Worm (Caenorhabditis elegans): ENCODE measurements around the gene tbc-1.
A peak's percentile ranks its signal among the peaks of the same experiment; 100 is the strongest.

Gene tbc-1

ce11 chrX:14938188-14938587 lies 32.4 kb upstream of the tbc-1 start:
- TF ChIP-seq blmp-1 (tag; optimal IDR thresholded peaks at IDR 0.05; ENCODE audit: insufficient read depth) (no peak), ZK546.5 (tag; optimal IDR thresholded peaks at IDR 0.05) (no peak), snpc-4 (tag; optimal IDR thresholded peaks at IDR 0.05) (peak; percentile 87), gmeb-1 (tag; optimal IDR thresholded peaks at IDR 0.05) (no peak), lin-11 (tag; optimal IDR thresholded peaks at IDR 0.05) (no peak), skn-1 (tag; optimal IDR thresholded peaks at IDR 0.05) (no peak), R02D3.7 (tag; optimal IDR thresholded peaks at IDR 0.05) (no peak)

- TF ChIP-seq mbf-1 (tag; optimal IDR thresholded peaks at IDR 0.05) (no peak), elt-1 (tag; optimal IDR thresholded peaks at IDR 0.05) (no peak), crh-2 (tag; optimal IDR thresholded peaks at IDR 0.05) (no peak), ztf-1 (GFP tag; conservative IDR thresholded peaks at IDR 0.05) (no peak), ama-1 (optimal IDR thresholded peaks at IDR 0.05) (no peak), dmd-4 (tag; optimal IDR thresholded peaks at IDR 0.05) (no peak), zag-1 (tag; optimal IDR thresholded peaks at IDR 0.05) (no peak), nhr-237 (tag; optimal IDR thresholded peaks at IDR 0.05) (no peak), gmeb-1 (tag; optimal IDR thresholded peaks at IDR 0.05) (no peak), nhr-12 (tag; optimal IDR thresholded peaks at IDR 0.05) (no peak), ceh-82 (tag; optimal IDR thresholded peaks at IDR 0.05) (no peak)
These were observed 24.4 kb upstream of the tbc-1 start, which contains the start of gene mrp-5 for ce11 chrX:14946217-14946463. mrp-5 (minus strand) TSS chrX:14946317.

ce11 chrX:14946464-14947354 lies 23.8 kb upstream of the tbc-1 start:
- TF ChIP-seq nhr-25 (tag; optimal IDR thresholded peaks at IDR 0.05) (peak; percentile 39), nhr-23 (tag; optimal IDR thresholded peaks at IDR 0.05) (no peak), egl-27 (tag; optimal IDR thresholded peaks at IDR 0.05) (no peak), lin-39 (tag; optimal IDR thresholded peaks at IDR 0.05) (no peak), ceh-16 (tag; optimal IDR thresholded peaks at IDR 0.05) (no peak), unc-55 (GFP tag; optimal IDR thresholded peaks at IDR 0.05) (peak; percentile 36), sem-4 (tag; optimal IDR thresholded peaks at IDR 0.05) (no peak), nhr-77 (tag; optimal IDR thresholded peaks at IDR 0.05) (no peak), ama-1 (optimal IDR thresholded peaks at IDR 0.05) (no peak), lin-11 (tag; optimal IDR thresholded peaks at IDR 0.05) (no peak), nhr-11 (tag; optimal IDR thresholded peaks at IDR 0.05) (no peak), elt-3 (tag; optimal IDR thresholded peaks at IDR 0.05) (no peak), peb-1 (tag; optimal IDR thresholded peaks at IDR 0.05) (no peak), nhr-10 (tag; optimal IDR thresholded peaks at IDR 0.05) (no peak), R02D3.7 (tag; optimal IDR thresholded peaks at IDR 0.05) (no peak), dmd-4 (tag; optimal IDR thresholded peaks at IDR 0.05) (no peak), ztf-11 (tag; optimal IDR thresholded peaks at IDR 0.05) (no peak), fos-1 (tag; optimal IDR thresholded peaks at IDR 0.05) (peak; percentile 83), lsy-2 (tag; optimal IDR thresholded peaks at IDR 0.05) (peak in 1 of 2 experiments; percentile 43), skn-1 (tag; optimal IDR thresholded peaks at IDR 0.05) (peak; percentile 26), nhr-21 (tag; optimal IDR thresholded peaks at IDR 0.05) (peak; percentile 19), zag-1 (tag; optimal IDR thresholded peaks at IDR 0.05) (no peak), ztf-4 (tag; optimal IDR thresholded peaks at IDR 0.05) (no peak), crh-2 (tag; optimal IDR thresholded peaks at IDR 0.05) (peak; percentile 70), nhr-129 (tag; optimal IDR thresholded peaks at IDR 0.05) (peak; percentile 99), C34F6.9 (tag; optimal IDR thresholded peaks at IDR 0.05) (peak; percentile 45), ZK546.5 (tag; optimal IDR thresholded peaks at IDR 0.05) (no peak), mab-5 (tag; optimal IDR thresholded peaks at IDR 0.05) (no peak), mbf-1 (tag; optimal IDR thresholded peaks at IDR 0.05) (no peak), nhr-237 (tag; optimal IDR thresholded peaks at IDR 0.05) (no peak), F13H6.1 (tag; optimal IDR thresholded peaks at IDR 0.05) (peak; percentile 49), nhr-6 (tag; optimal IDR thresholded peaks at IDR 0.05) (no peak), sma-3 (GFP tag; optimal IDR thresholded peaks at IDR 0.05) (peak; percentile 14), lin-13 (GFP tag; optimal IDR thresholded peaks at IDR 0.05) (no peak), aly-2 (tag; optimal IDR thresholded peaks at IDR 0.05) (no peak), gmeb-1 (tag; optimal IDR thresholded peaks at IDR 0.05) (peak; percentile 60), snpc-4 (tag; optimal IDR thresholded peaks at IDR 0.05) (no peak), mdl-1 (tag; optimal IDR thresholded peaks at IDR 0.05) (no peak), sma-9 (GFP tag; optimal IDR thresholded peaks at IDR 0.05) (peak; percentile 53), sma-9 (tag; optimal IDR thresholded peaks at IDR 0.05) (no peak)

Data from whole organism, L2 larva.